Fruit fly (Drosophila melanogaster) whole organism, embryonic: ENCODE results near the gene Pp2A-29B.

ENCODE experiments used
- Asciz ChIP-seq: fragments of 200-800 bp; sonication (Bioruptor generic); optimal IDR thresholded peaks from 2 replicates; lab custom pipeline; 2017; ENCODE audit warnings: missing biosample characterization, mild to moderate bottlenecking, missing genetic modification characterization, missing genetic modification reagents
- Bteb2 ChIP-seq: fragments of 200-800 bp; sonication (Bioruptor generic); optimal IDR thresholded peaks from 2 replicates; lab custom pipeline; 2016; ENCODE audit warnings: missing biosample characterization, missing genetic modification characterization
- CG11560 ChIP-seq: fragments of 200-800 bp; sonication (Bioruptor generic); IDR thresholded peaks from 3 replicates; pipeline ENCODE4 v1.3.6; 2022; ENCODE audit warnings: missing biosample characterization, missing genetic modification characterization
- CG1233 ChIP-seq: fragments of 200-800 bp; sonication (Bioruptor generic); optimal IDR thresholded peaks from 4 replicates; lab custom pipeline; 2018; ENCODE audit warnings: missing biosample characterization, mild to moderate bottlenecking, missing genetic modification characterization
- CG15696 ChIP-seq: fragments of 200-800 bp; sonication (Bioruptor generic); optimal IDR thresholded peaks from 2 replicates; lab custom pipeline; 2019; ENCODE audit warnings: missing biosample characterization, mild to moderate bottlenecking, missing genetic modification characterization, moderate library complexity
- CG30403 ChIP-seq: fragments of 200-800 bp; sonication (Bioruptor generic); optimal IDR thresholded peaks from 3 replicates; lab custom pipeline; 2016; ENCODE audit warnings: missing biosample characterization, missing genetic modification characterization
- CG3065 ChIP-seq: fragments of 200-800 bp; sonication (Bioruptor generic); optimal IDR thresholded peaks from 2 replicates; lab custom pipeline; 2016; ENCODE audit warnings: missing biosample characterization, missing genetic modification characterization
- CG32772 ChIP-seq: fragments of 200-800 bp; sonication (Bioruptor generic); IDR thresholded peaks from 2 replicates; pipeline ENCODE4 v1.3.6; 2022; ENCODE audit warnings: missing biosample characterization, missing genetic modification characterization
- CG4617 ChIP-seq: fragments of 200-800 bp; sonication (Bioruptor generic); optimal IDR thresholded peaks from 3 replicates; lab custom pipeline; 2016; ENCODE audit warnings: missing biosample characterization, missing genetic modification characterization, borderline replicate concordance
- CG4707 ChIP-seq: fragments of 200-800 bp; sonication (Bioruptor generic); optimal IDR thresholded peaks from 2 replicates; lab custom pipeline; 2018; ENCODE audit warnings: missing biosample characterization, mild to moderate bottlenecking, missing genetic modification characterization, moderate library complexity
- CG6654 ChIP-seq: fragments of 200-800 bp; sonication (Bioruptor generic); optimal IDR thresholded peaks from 2 replicates; lab custom pipeline; 2017; ENCODE audit warnings: missing biosample characterization, mild to moderate bottlenecking, missing genetic modification characterization
- CG9437 ChIP-seq: fragments of 200-800 bp; sonication (Bioruptor generic); optimal IDR thresholded peaks from 2 replicates; lab custom pipeline; 2018; ENCODE audit warnings: missing biosample characterization, mild to moderate bottlenecking, missing genetic modification characterization
- CHES-1-like ChIP-seq: fragments of 200-800 bp; sonication (Bioruptor generic); optimal IDR thresholded peaks from 2 replicates; lab custom pipeline; 2016; ENCODE audit warnings: missing biosample characterization, missing genetic modification characterization
- Dad ChIP-seq: fragments of 200-800 bp; sonication (Bioruptor generic); optimal IDR thresholded peaks from 3 replicates; lab custom pipeline; 2016; ENCODE audit warnings: missing biosample characterization, missing genetic modification characterization
- Dbx ChIP-seq: fragments of 200-800 bp; sonication (Bioruptor generic); IDR thresholded peaks from 3 replicates; pipeline ENCODE4 v1.3.6; 2022; ENCODE audit warnings: missing biosample characterization, missing genetic modification characterization
- HHEX ChIP-seq: fragments of 200-800 bp; sonication (Bioruptor generic); optimal IDR thresholded peaks from 3 replicates; lab custom pipeline; 2017; ENCODE audit warnings: missing biosample characterization, mild to moderate bottlenecking, missing genetic modification characterization, missing genetic modification reagents
- Hsf ChIP-seq: fragments of 200-800 bp; sonication (Bioruptor generic); optimal IDR thresholded peaks from 3 replicates; lab custom pipeline; 2016; ENCODE audit warnings: missing biosample characterization, missing genetic modification characterization
- Jarid2 ChIP-seq: fragments of 200-800 bp; sonication (Bioruptor generic); optimal IDR thresholded peaks from 3 replicates; lab custom pipeline; 2017; ENCODE audit warnings: mild to moderate bottlenecking, missing biosample characterization, missing genetic modification reagents, missing genetic modification characterization
- Nf-YA ChIP-seq: fragments of 200-800 bp; sonication (Bioruptor generic); IDR thresholded peaks from 2 replicates; pipeline ENCODE4 v1.3.6; 2022; ENCODE audit warnings: missing biosample characterization, missing genetic modification characterization
- Spps ChIP-seq: fragments of 200-800 bp; sonication (Bioruptor generic); optimal IDR thresholded peaks from 2 replicates; lab custom pipeline; 2018; ENCODE audit warnings: missing biosample characterization, mild to moderate bottlenecking, missing genetic modification characterization
- Tbp ChIP-seq: fragments of >200 bp; optimal IDR thresholded peaks from 2 replicates; lab custom pipeline; 2018; ENCODE audit warnings: missing biosample characterization, missing genetic modification characterization
- Usf ChIP-seq: fragments of 200-800 bp; sonication (Bioruptor generic); optimal IDR thresholded peaks from 2 replicates; lab custom pipeline; 2017; ENCODE audit warnings: missing genotype, missing biosample characterization, missing genetic modification characterization
- amos ChIP-seq: fragments of 200-800 bp; sonication (Bioruptor generic); IDR thresholded peaks from 2 replicates; pipeline ENCODE4 v1.3.6; 2022; ENCODE audit warnings: missing biosample characterization, missing genetic modification characterization; ENCODE audit not compliant: partially characterized antibody
- ap ChIP-seq: fragments of 200-800 bp; sonication (Bioruptor generic); IDR thresholded peaks from 2 replicates; pipeline ENCODE4 v1.3.6; 2022; ENCODE audit warnings: missing biosample characterization, missing genetic modification characterization
- ara ChIP-seq: fragments of 200-800 bp; sonication (Bioruptor generic); IDR thresholded peaks from 2 replicates; pipeline ENCODE4 v1.3.6; 2022; ENCODE audit warnings: missing biosample characterization, missing genetic modification characterization
- bowl ChIP-seq: fragments of 200-800 bp; sonication (Bioruptor generic); IDR thresholded peaks from 2 replicates; pipeline ENCODE4 v1.3.6; 2022; ENCODE audit warnings: missing biosample characterization, missing genetic modification characterization
- bsh ChIP-seq, 2 experiments: fragments of 200-800 bp; sonication (Bioruptor generic); optimal IDR thresholded peaks; 2 replicates each; lab custom pipeline; 2017 to 2018; ENCODE audit warnings: mild to moderate bottlenecking in 2 of 2, missing biosample characterization in 2 of 2, missing genetic modification characterization in 2 of 2, moderate library complexity in 1 of 2
- ci ChIP-seq: fragments of 200-800 bp; sonication (Bioruptor generic); IDR thresholded peaks from 3 replicates; pipeline ENCODE4 v1.3.6; 2022; ENCODE audit warnings: missing biosample characterization, missing genetic modification characterization
- corto ChIP-seq: fragments of 200-800 bp; sonication (Bioruptor generic); optimal IDR thresholded peaks from 2 replicates; lab custom pipeline; 2016; ENCODE audit warnings: missing biosample characterization, mild to moderate bottlenecking, missing genetic modification characterization, moderate library complexity
- ems ChIP-seq: fragments of 200-800 bp; sonication (Bioruptor generic); optimal IDR thresholded peaks from 3 replicates; lab custom pipeline; 2016; ENCODE audit warnings: missing biosample characterization, missing genetic modification characterization
- fd3F ChIP-seq: fragments of 200-800 bp; sonication (Bioruptor generic); optimal IDR thresholded peaks from 2 replicates; lab custom pipeline; 2018; ENCODE audit warnings: missing biosample characterization, mild to moderate bottlenecking, missing genetic modification characterization, moderate library complexity
- gem ChIP-seq: fragments of 200-800 bp; sonication (Bioruptor generic); optimal IDR thresholded peaks from 2 replicates; lab custom pipeline; 2019; ENCODE audit warnings: missing biosample characterization, mild to moderate bottlenecking, missing genetic modification characterization, moderate library complexity
- hb ChIP-seq: fragments of 200-800 bp; sonication (Bioruptor generic); IDR thresholded peaks from 3 replicates; pipeline ENCODE4 v1.3.6; 2022; ENCODE audit warnings: missing biosample characterization, missing genetic modification characterization; ENCODE audit not compliant: partially characterized antibody
- hkb ChIP-seq, 2 experiments: fragments of 200-800 bp in 1 of 2; fragments of >200 bp in 1 of 2; sonication (Bioruptor generic) in 1 of 2; IDR thresholded peaks in 1 of 2; optimal IDR thresholded peaks in 1 of 2; 2 replicates each; pipeline versions ENCODE4 v1.3.6 to Lab custom; 2017 to 2022; ENCODE audit warnings: missing biosample characterization in 1 of 2, missing genetic modification characterization in 1 of 2
- klu ChIP-seq: fragments of 200-800 bp; sonication (Bioruptor generic); IDR thresholded peaks from 2 replicates; pipeline ENCODE4 v1.3.6; 2022; ENCODE audit warnings: missing biosample characterization, missing genetic modification characterization
- lmd ChIP-seq: fragments of 200-800 bp; sonication (Bioruptor generic); IDR thresholded peaks from 2 replicates; pipeline ENCODE4 v1.3.6; 2022; ENCODE audit warnings: missing biosample characterization, missing genetic modification characterization
- lola ChIP-seq, 3 experiments: fragments of >200 bp in 2 of 3; fragments of 200-800 bp in 1 of 3; sonication (Bioruptor generic) in 1 of 3; optimal IDR thresholded peaks; 2 replicates each; lab custom pipeline; 2017 to 2019; ENCODE audit warnings: missing biosample characterization in 3 of 3, missing genetic modification characterization in 3 of 3, mild to moderate bottlenecking in 1 of 3, moderate library complexity in 1 of 3
- oc ChIP-seq: fragments of 200-800 bp; sonication (Bioruptor generic); optimal IDR thresholded peaks from 2 replicates; lab custom pipeline; 2018; ENCODE audit warnings: missing biosample characterization, mild to moderate bottlenecking, missing genetic modification characterization, moderate library complexity
- phol ChIP-seq: fragments of 200-800 bp; sonication (Bioruptor generic); optimal IDR thresholded peaks from 3 replicates; lab custom pipeline; 2018; ENCODE audit warnings: missing biosample characterization, mild to moderate bottlenecking, missing genetic modification characterization, moderate library complexity
- repo ChIP-seq: fragments of 200-800 bp; sonication (Bioruptor generic); optimal IDR thresholded peaks from 2 replicates; lab custom pipeline; 2016; ENCODE audit warnings: missing biosample characterization, missing genetic modification characterization
- sc ChIP-seq, 3 experiments: fragments of >200 bp in 2 of 3; fragments of 200-800 bp in 1 of 3; sonication (Bioruptor generic) in 1 of 3; optimal IDR thresholded peaks; 2 replicates in 2 of 3; 3 replicates in 1 of 3; lab custom pipeline; 2017; ENCODE audit warnings: mild to moderate bottlenecking in 1 of 3, missing biosample characterization in 1 of 3, missing genetic modification characterization in 1 of 3, missing genetic modification reagents in 1 of 3
- slp2 ChIP-seq: fragments of 200-800 bp; sonication (Bioruptor generic); optimal IDR thresholded peaks from 2 replicates; lab custom pipeline; 2016; ENCODE audit warnings: missing biosample characterization, missing genetic modification characterization
- sna ChIP-seq: fragments of 200-800 bp; sonication (Bioruptor generic); IDR thresholded peaks from 2 replicates; pipeline ENCODE4 v1.3.6; 2022; ENCODE audit warnings: missing biosample characterization, missing genetic modification characterization; ENCODE audit not compliant: partially characterized antibody
- sqz ChIP-seq: fragments of 200-800 bp; sonication (Bioruptor generic); optimal IDR thresholded peaks from 3 replicates; lab custom pipeline; 2018; ENCODE audit warnings: missing biosample characterization, mild to moderate bottlenecking, missing genetic modification characterization
- usp ChIP-seq: fragments of >200 bp; optimal IDR thresholded peaks from 2 replicates; lab custom pipeline; 2017; ENCODE audit warnings: missing biosample characterization, missing genetic modification characterization
- z ChIP-seq: fragments of 200-800 bp; sonication (Bioruptor generic); IDR thresholded peaks from 3 replicates; pipeline ENCODE4 v1.3.6; 2022; ENCODE audit warnings: missing biosample characterization, missing genetic modification characterization
- zen2 ChIP-seq: fragments of 200-800 bp; sonication (Bioruptor generic); IDR thresholded peaks from 3 replicates; pipeline ENCODE4 v1.3.6; 2022; ENCODE audit warnings: missing biosample characterization, missing genetic modification characterization; ENCODE audit not compliant: partially characterized antibody
- zf30C ChIP-seq: fragments of 200-800 bp; sonication (Bioruptor generic); optimal IDR thresholded peaks from 3 replicates; lab custom pipeline; 2018; ENCODE audit warnings: missing biosample characterization, mild to moderate bottlenecking, missing genetic modification characterization

Gene Pp2A-29B

DNA sequence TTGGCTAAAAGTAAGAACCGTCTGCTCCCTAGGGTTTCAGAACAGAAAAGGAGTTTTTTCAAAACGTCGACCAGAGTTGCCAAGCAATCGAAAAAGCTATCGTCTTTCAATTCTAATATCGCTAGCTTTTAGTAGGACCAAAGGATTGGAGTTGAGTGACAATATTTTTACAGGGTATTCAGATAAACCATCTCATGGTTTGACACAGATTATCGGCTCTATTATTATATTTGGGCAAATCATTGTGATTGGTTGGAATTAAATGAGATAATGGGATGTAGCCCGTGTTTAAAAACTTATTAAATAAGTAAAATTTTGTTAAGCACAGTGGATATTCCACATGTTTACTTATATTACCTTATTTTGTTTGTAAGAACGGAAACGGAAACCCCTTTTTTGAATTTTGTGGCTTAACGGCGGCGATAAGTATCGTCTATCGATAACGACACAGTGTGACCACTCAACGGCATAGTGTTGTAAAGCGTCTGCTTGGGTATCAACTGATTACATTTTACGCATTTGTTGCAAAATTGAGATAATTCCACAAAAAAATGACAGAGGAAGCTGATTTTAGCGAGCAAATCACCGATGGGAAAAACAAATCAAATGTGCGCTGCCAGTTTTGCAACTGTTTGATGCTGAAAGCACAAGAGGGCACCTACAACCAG lies 45.8 kb upstream of the Pp2A-29B start, which contains the start of the genes mtsh and strat (continued):
- peak; percentile 96 for TF ChIP-seq CG4617
- peak; percentile 55 for TF ChIP-seq sqz (GFP tag; lab: Kevin White, UChicago)
- no peak for TF ChIP-seq hb (GFP tag; lab: Robert Waterston, UW)
- peak; percentile 46 for TF ChIP-seq ems (GFP tag; lab: Kevin White, UChicago)
- peak; percentile 21 for TF ChIP-seq slp2 (GFP tag; lab: Kevin White, UChicago)
- peak; percentile 70 for TF ChIP-seq Asciz (GFP tag; lab: Kevin White, UChicago)
- TF ChIP-seq zf30C: no peak
- TF ChIP-seq repo (GFP tag; lab: Kevin White, UChicago): peak; percentile 19
- peak; percentile 28 for TF ChIP-seq CG3065 (GFP tag; lab: Kevin White, UChicago)
- no peak for TF ChIP-seq ap (GFP tag; lab: Robert Waterston, UW)
- no peak for TF ChIP-seq usp (GFP tag; lab: Kevin White, UChicago)
- peak; percentile 49 for TF ChIP-seq CG4707 (GFP tag; lab: Kevin White, UChicago)
- TF ChIP-seq lola (GFP tag; optimal IDR thresholded peaks at IDR 0.05; lab: Kevin White, UChicago): peak in 1 of 3 experiments; percentile 19
- no peak; the same call in 2 of the 3 replicates for TF ChIP-seq zen2 (GFP tag; lab: Robert Waterston, UW)
- peak in 1 of 2 experiments; percentile 39 for TF ChIP-seq bsh (GFP tag; optimal IDR thresholded peaks at IDR 0.05; lab: Kevin White, UChicago)
- no peak for TF ChIP-seq Dbx (GFP tag; lab: Robert Waterston, UW)
- TF ChIP-seq CG6654 (GFP tag; lab: Kevin White, UChicago): no peak
- TF ChIP-seq Jarid2: no peak
- TF ChIP-seq sna: no peak; the same call in none of the 2 replicates
- no peak for TF ChIP-seq sc (optimal IDR thresholded peaks at IDR 0.05; lab: Kevin White, UChicago)
- no peak for TF ChIP-seq sc (GFP tag; optimal IDR thresholded peaks at IDR 0.05; lab: Kevin White, UChicago)
- no peak; the same call in 1 of the 2 replicates for TF ChIP-seq amos (GFP tag; lab: Robert Waterston, UW)
- no peak for TF ChIP-seq Tbp
- TF ChIP-seq CG15696 (tag; lab: Kevin White, UChicago): no peak
- peak; percentile 65 for TF ChIP-seq CG1233 (GFP tag; lab: Kevin White, UChicago)
- no peak for TF ChIP-seq CG11560 (tag; lab: Robert Waterston, UW)
- TF ChIP-seq oc (tag; lab: Kevin White, UChicago): no peak
- peak; percentile 49 for TF ChIP-seq Hsf (GFP tag; lab: Kevin White, UChicago)
- no peak for TF ChIP-seq Nf-YA (GFP tag; lab: Robert Waterston, UW)
- TF ChIP-seq CG32772 (GFP tag; lab: Robert Waterston, UW): no peak; the same call in 1 of the 2 replicates
- TF ChIP-seq hkb (optimal IDR thresholded peaks at IDR 0.05; lab: Kevin White, UChicago): no peak
- TF ChIP-seq hkb (GFP tag; IDR thresholded peaks at IDR 0.05; lab: Robert Waterston, UW): peak; percentile 37
- TF ChIP-seq gem (tag; lab: Kevin White, UChicago): no peak
- no peak for TF ChIP-seq bowl (GFP tag; lab: Robert Waterston, UW)
- no peak for TF ChIP-seq klu (GFP tag; lab: Robert Waterston, UW)
- TF ChIP-seq Spps (tag; lab: Kevin White, UChicago): peak; percentile 18
- no peak for TF ChIP-seq lmd (GFP tag; lab: Robert Waterston, UW)
- peak; percentile 61 for TF ChIP-seq CG9437 (GFP tag; lab: Kevin White, UChicago)
- TF ChIP-seq CG30403 (GFP tag; lab: Kevin White, UChicago): peak; percentile 41
- TF ChIP-seq z (GFP tag; lab: Robert Waterston, UW): no peak
- TF ChIP-seq Usf (GFP tag; lab: Kevin White, UChicago): no peak
- peak; percentile 45 for TF ChIP-seq fd3F (GFP tag; lab: Kevin White, UChicago)
- TF ChIP-seq Bteb2: no peak
- TF ChIP-seq phol (tag; lab: Kevin White, UChicago): peak; percentile 70
- peak; percentile 65 for TF ChIP-seq HHEX (GFP tag; lab: Kevin White, UChicago)
- TF ChIP-seq ara (GFP tag; lab: Robert Waterston, UW): 0 out of 2 replicates have a peak, but pooled peaks have one; percentile 42
- TF ChIP-seq corto (GFP tag; lab: Kevin White, UChicago): no peak
- TF ChIP-seq Dad (GFP tag; lab: Kevin White, UChicago): peak; percentile 75
- peak; percentile 55 for TF ChIP-seq CHES-1-like (GFP tag; lab: Kevin White, UChicago)
- TF ChIP-seq ci (GFP tag; lab: Robert Waterston, UW): peak; percentile 89
